Worm (Caenorhabditis elegans) whole organism, L1 larva: ENCODE results near the gene clec-123.

Experiments
- elt-3 ChIP-seq, 6 experiments: fragments of 150-350 bp in 1 of 6; sonication (generic microtip); optimal IDR thresholded peaks; 2 replicates each; lab custom pipeline; 2017 to 2018; ENCODE audit warnings: missing biosample characterization in 6 of 6, missing genetic modification characterization in 6 of 6, inconsistent platforms in 1 of 6
- nhr-11 ChIP-seq: fragments of 150-350 bp; optimal IDR thresholded peaks from 2 replicates; lab custom pipeline; 2014; ENCODE audit warnings: missing biosample characterization, missing genetic modification characterization

ce11 chrII:3096857-3097256 is 17.2 kb upstream of the clec-123 start, which contains the start of gene Y25C1A.14:
- TF ChIP-seq nhr-11 (tag; lab: Kevin White, UChicago), result no peak
- no peak for TF ChIP-seq elt-3 (tag; optimal IDR thresholded peaks at IDR 0.05; lab: Kevin White, UChicago)
